Fruit fly (Drosophila melanogaster): ENCODE data around the gene noi.

noi gene

DNA sequence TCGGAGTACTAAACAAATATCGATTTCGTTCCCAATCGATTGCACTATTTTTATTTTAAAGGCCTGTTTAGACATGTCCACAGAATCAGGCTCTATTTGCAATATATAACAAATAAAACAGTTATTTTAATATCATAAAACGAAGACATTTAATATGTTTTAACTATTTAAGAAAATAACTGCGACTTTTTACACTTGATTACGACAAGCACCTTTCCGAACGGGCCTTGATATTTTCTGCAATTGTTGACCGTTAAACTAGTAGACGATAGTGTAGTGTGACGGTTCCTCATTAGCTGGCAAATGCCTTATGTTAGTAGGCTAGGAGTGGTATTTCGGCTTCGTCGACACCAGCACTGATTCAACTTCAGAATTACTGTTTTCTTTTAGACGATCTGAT lies 22.7 kb downstream of the noi start, which contains the start of the genes CG2931 and Rheb (continued):
- peak; percentile 28 for TF ChIP-seq Antp (GFP tag; optimal IDR thresholded peaks at IDR 0.05)
- peak; percentile 83 for TF ChIP-seq CG2116 (GFP tag; optimal IDR thresholded peaks at IDR 0.05)
- TF ChIP-seq ab (GFP tag; optimal IDR thresholded peaks at IDR 0.05) = no peak
- peak; percentile 63 for TF ChIP-seq sug (tag; optimal IDR thresholded peaks at IDR 0.05)
- TF ChIP-seq zfh1 (GFP tag; IDR thresholded peaks at IDR 0.05) = peak; percentile 66; the same call in 2 of the 3 replicates
- peak; percentile 56 for TF ChIP-seq CG14667 (GFP tag; IDR thresholded peaks at IDR 0.05)
- TF ChIP-seq ewg (GFP tag; optimal IDR thresholded peaks at IDR 0.05) = peak; percentile 45
- TF ChIP-seq gsb-n (tag; optimal IDR thresholded peaks at IDR 0.05) = peak; percentile 29
- no peak for TF ChIP-seq CG1832 (GFP tag; optimal IDR thresholded peaks at IDR 0.05)
- peak; percentile 74 for TF ChIP-seq vnd (GFP tag; IDR thresholded peaks at IDR 0.05; ENCODE audit: partially characterized antibody)
- TF ChIP-seq vvl (GFP tag; IDR thresholded peaks at IDR 0.05) = peak; percentile 74
- no peak for TF ChIP-seq CG6854 (GFP tag; optimal IDR thresholded peaks at IDR 0.05)
- TF ChIP-seq CG17361 (GFP tag; IDR thresholded peaks at IDR 0.05) = peak; percentile 65; the same call in 1 of the 3 replicates
- TF ChIP-seq CG31441 (GFP tag; IDR thresholded peaks at IDR 0.05) = peak; percentile 61
- TF ChIP-seq CkIIα-i1 (GFP tag; IDR thresholded peaks at IDR 0.05) = no peak
- no peak for TF ChIP-seq CG43689 (GFP tag; IDR thresholded peaks at IDR 0.05)
- peak; percentile 70 for TF ChIP-seq CG10366 (GFP tag; IDR thresholded peaks at IDR 0.05)
- peak; percentile 35 for TF ChIP-seq Dp (GFP tag; optimal IDR thresholded peaks at IDR 0.05)
- peak; percentile 48 for TF ChIP-seq Hmx (GFP tag; optimal IDR thresholded peaks at IDR 0.05)
- peak; percentile 49; the same call in 1 of the 2 replicates for TF ChIP-seq Oaz (GFP tag; IDR thresholded peaks at IDR 0.05)
- TF ChIP-seq CG6175 (GFP tag; IDR thresholded peaks at IDR 0.05) = no peak
- TF ChIP-seq CG17328 (GFP tag; IDR thresholded peaks at IDR 0.05) = peak; percentile 49
- no peak for TF ChIP-seq CG12769 (tag; optimal IDR thresholded peaks at IDR 0.05)
- TF ChIP-seq CG11456 (GFP tag; IDR thresholded peaks at IDR 0.05) = 0 out of 3 replicates have a peak, but pooled peaks have one; percentile 28
- peak; percentile 85 for TF ChIP-seq CG13287 (GFP tag; IDR thresholded peaks at IDR 0.05; ENCODE audit: partially characterized antibody)
- peak; percentile 97 for TF ChIP-seq CG30020 (tag; optimal IDR thresholded peaks at IDR 0.05)
- TF ChIP-seq dan (GFP tag; IDR thresholded peaks at IDR 0.05) = no peak
- TF ChIP-seq cwo (GFP tag; optimal IDR thresholded peaks at IDR 0.05) = no peak
- TF ChIP-seq caup (GFP tag; optimal IDR thresholded peaks at IDR 0.05; ENCODE audit: severe bottlenecking) = no peak

- TF ChIP-seq YL-1 (GFP tag; optimal IDR thresholded peaks at IDR 0.05) (no peak), CG18476 (GFP tag; optimal IDR thresholded peaks at IDR 0.05) (peak; percentile 65), Hr39 (optimal IDR thresholded peaks at IDR 0.05) (no peak), btn (GFP tag; optimal IDR thresholded peaks at IDR 0.05) (peak; percentile 43), Ets65A (GFP tag) (peak; percentile 95), CG8924 (tag; optimal IDR thresholded peaks at IDR 0.05) (peak; percentile 80), Xbp1 (GFP tag; optimal IDR thresholded peaks at IDR 0.05) (peak; percentile 76), jumu (GFP tag; optimal IDR thresholded peaks at IDR 0.05) (peak; percentile 79), pros (GFP tag; optimal IDR thresholded peaks at IDR 0.05) (no peak), Lhr (GFP tag; optimal IDR thresholded peaks at IDR 0.05) (peak; percentile 30), HmgZ (tag; optimal IDR thresholded peaks at IDR 0.05) (peak; percentile 84), CG2202 (tag; optimal IDR thresholded peaks at IDR 0.05) (no peak), tup (GFP tag; optimal IDR thresholded peaks at IDR 0.05) (peak; percentile 63), salm (tag; optimal IDR thresholded peaks at IDR 0.05) (peak; percentile 73), bbx (GFP tag; IDR thresholded peaks at IDR 0.05; ENCODE audit: partially characterized antibody) (no peak), Camta (GFP tag; optimal IDR thresholded peaks at IDR 0.05) (peak; percentile 77), CG8089 (GFP tag; optimal IDR thresholded peaks at IDR 0.05) (peak; percentile 53), Deaf1 (tag; optimal IDR thresholded peaks at IDR 0.05) (peak; percentile 25), CG15514 (GFP tag; optimal IDR thresholded peaks at IDR 0.05) (peak; percentile 80), CG1792 (GFP tag; optimal IDR thresholded peaks at IDR 0.05) (peak; percentile 63), al (GFP tag; IDR thresholded peaks at IDR 0.05) (peak; percentile 70), pita (GFP tag; optimal IDR thresholded peaks at IDR 0.05) (no peak), CG6254 (GFP tag; optimal IDR thresholded peaks at IDR 0.05) (peak; percentile 60), CG31388 (GFP tag; optimal IDR thresholded peaks at IDR 0.05) (peak; percentile 40)
These were observed 25.6 kb downstream of the noi start for dm6 chr3R:5565623-5566022.

All from whole organism, embryonic.